Worm (Caenorhabditis elegans): ENCODE measurements around the gene F12E12.2.

F12E12.2 gene

ce11 chrII:3781238-3781637 is 41.5 kb downstream of the F12E12.2 start:
- TF ChIP-seq lin-13 (tag; optimal IDR thresholded peaks at IDR 0.05): no peak
- no peak for TF ChIP-seq nhr-28 (tag; optimal IDR thresholded peaks at IDR 0.05)
- no peak for TF ChIP-seq nhr-2 (tag; optimal IDR thresholded peaks at IDR 0.05)
- TF ChIP-seq ham-2 (GFP tag; optimal IDR thresholded peaks at IDR 0.05): no peak
- TF ChIP-seq flh-1 (GFP tag; optimal IDR thresholded peaks at IDR 0.05): no peak
- TF ChIP-seq nhr-237 (tag; optimal IDR thresholded peaks at IDR 0.05): no peak
- no peak for TF ChIP-seq mab-5 (tag; optimal IDR thresholded peaks at IDR 0.05)
- no peak for TF ChIP-seq drap-1 (GFP tag; optimal IDR thresholded peaks at IDR 0.05)
- no peak for TF ChIP-seq unc-120 (tag; optimal IDR thresholded peaks at IDR 0.05; ENCODE audit: poor library complexity, severe bottlenecking)
- TF ChIP-seq zip-8 (tag; optimal IDR thresholded peaks at IDR 0.05): no peak
- no peak for TF ChIP-seq nhr-12 (tag; optimal IDR thresholded peaks at IDR 0.05)
- TF ChIP-seq lsy-2 (tag; optimal IDR thresholded peaks at IDR 0.05): no peak
- no peak for TF ChIP-seq sem-2 (GFP tag; optimal IDR thresholded peaks at IDR 0.05)
- no peak for TF ChIP-seq unc-39 (tag; optimal IDR thresholded peaks at IDR 0.05)
- no peak for TF ChIP-seq unc-62 (GFP tag; optimal IDR thresholded peaks at IDR 0.05)
- no peak for TF ChIP-seq mep-1 (tag; optimal IDR thresholded peaks at IDR 0.05)
- no peak for TF ChIP-seq sptf-1 (tag; optimal IDR thresholded peaks at IDR 0.05)
- no peak for TF ChIP-seq ceh-83 (GFP tag; optimal IDR thresholded peaks at IDR 0.05)

- TF ChIP-seq nhr-2 (tag; optimal IDR thresholded peaks at IDR 0.05) (no peak), cnd-1 (tag; optimal IDR thresholded peaks at IDR 0.05) (no peak), elt-1 (tag; optimal IDR thresholded peaks at IDR 0.05; ENCODE audit: borderline replicate concordance, insufficient read depth) (no peak), snpc-4 (tag; optimal IDR thresholded peaks at IDR 0.05) (no peak), zip-8 (tag; optimal IDR thresholded peaks at IDR 0.05) (peak; percentile 99), ceh-43 (GFP tag; optimal IDR thresholded peaks at IDR 0.05) (no peak), mep-1 (tag; optimal IDR thresholded peaks at IDR 0.05) (no peak)
Observed at ce11 chrII:3782309-3783000, 42.7 kb downstream of the F12E12.2 start, which contains the start of gene T24E12.2. TSS of gene T24E12.2 (plus strand) at chrII:3782950.

- no peak for TF ChIP-seq lin-32 (GFP tag; optimal IDR thresholded peaks at IDR 0.05)
- no peak for TF ChIP-seq nhr-237 (tag; optimal IDR thresholded peaks at IDR 0.05)
Observed at ce11 chrII:3785257-3785656, 45.5 kb downstream of the F12E12.2 start, which contains the start of gene T24E12.1. TSS of gene T24E12.1 (plus strand) at chrII:3785557.

- no peak for TF ChIP-seq ces-1 (GFP tag; optimal IDR thresholded peaks at IDR 0.05)
- no peak for TF ChIP-seq M03D4.4 (tag; optimal IDR thresholded peaks at IDR 0.05)
- TF ChIP-seq ceh-43 (GFP tag; optimal IDR thresholded peaks at IDR 0.05): no peak
- TF ChIP-seq ztf-11 (tag; optimal IDR thresholded peaks at IDR 0.05): no peak
- TF ChIP-seq unc-120 (tag; optimal IDR thresholded peaks at IDR 0.05; ENCODE audit: poor library complexity, severe bottlenecking): no peak
- TF ChIP-seq ceh-39 (tag; optimal IDR thresholded peaks at IDR 0.05): no peak
- TF ChIP-seq zip-8 (tag; optimal IDR thresholded peaks at IDR 0.05): no peak
- no peak for TF ChIP-seq bed-3 (GFP tag; optimal IDR thresholded peaks at IDR 0.05)
- TF ChIP-seq elt-3 (tag; optimal IDR thresholded peaks at IDR 0.05): no peak
- TF ChIP-seq lin-32 (GFP tag; optimal IDR thresholded peaks at IDR 0.05): no peak
- no peak for TF ChIP-seq sem-2 (GFP tag; optimal IDR thresholded peaks at IDR 0.05)
- TF ChIP-seq elt-1 (tag; optimal IDR thresholded peaks at IDR 0.05; ENCODE audit: borderline replicate concordance, insufficient read depth): no peak
- TF ChIP-seq snpc-4 (tag; optimal IDR thresholded peaks at IDR 0.05): no peak
- no peak for TF ChIP-seq mep-1 (tag; optimal IDR thresholded peaks at IDR 0.05)
Observed at ce11 chrII:3785756-3786155, 46.0 kb downstream of the F12E12.2 start.

- TF ChIP-seq sem-2 (GFP tag; optimal IDR thresholded peaks at IDR 0.05): no peak
- TF ChIP-seq lin-13 (tag; optimal IDR thresholded peaks at IDR 0.05): no peak
- TF ChIP-seq zip-8 (tag; optimal IDR thresholded peaks at IDR 0.05): no peak
- TF ChIP-seq unc-62 (GFP tag; optimal IDR thresholded peaks at IDR 0.05): no peak
- TF ChIP-seq nhr-237 (tag; optimal IDR thresholded peaks at IDR 0.05): no peak
- TF ChIP-seq snpc-4 (tag; optimal IDR thresholded peaks at IDR 0.05): no peak
- TF ChIP-seq mls-2 (tag; optimal IDR thresholded peaks at IDR 0.05): no peak
- no peak for TF ChIP-seq ces-1 (GFP tag; optimal IDR thresholded peaks at IDR 0.05)
- no peak for TF ChIP-seq elt-3 (tag; optimal IDR thresholded peaks at IDR 0.05)
- TF ChIP-seq ceh-83 (GFP tag; optimal IDR thresholded peaks at IDR 0.05): no peak
- no peak for TF ChIP-seq pha-4 (tag; optimal IDR thresholded peaks at IDR 0.05)
- TF ChIP-seq drap-1 (GFP tag; optimal IDR thresholded peaks at IDR 0.05): no peak
- no peak for TF ChIP-seq mab-5 (tag; optimal IDR thresholded peaks at IDR 0.05)
Observed at ce11 chrII:3786538-3786937, 46.8 kb downstream of the F12E12.2 start.
